Worm (Caenorhabditis elegans): ENCODE data around the gene lurp-4.

lurp-4 gene

ce11 chrV:13063402-13063801 lies 29.0 kb upstream of the lurp-4 start:
- TF ChIP-seq lsy-2 (tag; optimal IDR thresholded peaks at IDR 0.05) = no peak

ce11 chrV:13064164-13064563 lies 28.3 kb upstream of the lurp-4 start:
- TF ChIP-seq ces-1 (GFP tag; optimal IDR thresholded peaks at IDR 0.05) = no peak
- TF ChIP-seq ham-2 (GFP tag; optimal IDR thresholded peaks at IDR 0.05) = no peak
- no peak for TF ChIP-seq nhr-2 (tag; optimal IDR thresholded peaks at IDR 0.05)
- TF ChIP-seq mls-2 (tag; optimal IDR thresholded peaks at IDR 0.05) = no peak
- TF ChIP-seq lin-32 (GFP tag; optimal IDR thresholded peaks at IDR 0.05) = no peak
- no peak for TF ChIP-seq ceh-83 (GFP tag; optimal IDR thresholded peaks at IDR 0.05)
- no peak for TF ChIP-seq bed-3 (GFP tag; optimal IDR thresholded peaks at IDR 0.05)
- TF ChIP-seq zip-8 (tag; optimal IDR thresholded peaks at IDR 0.05) = no peak
- no peak for TF ChIP-seq unc-39 (tag; optimal IDR thresholded peaks at IDR 0.05)
- no peak for TF ChIP-seq sem-2 (GFP tag; optimal IDR thresholded peaks at IDR 0.05)
- no peak for TF ChIP-seq elt-3 (tag; optimal IDR thresholded peaks at IDR 0.05)
- TF ChIP-seq blmp-1 (tag; optimal IDR thresholded peaks at IDR 0.05) = no peak
- TF ChIP-seq M03D4.4 (tag; optimal IDR thresholded peaks at IDR 0.05) = no peak
- no peak for TF ChIP-seq tbx-8 (GFP tag; optimal IDR thresholded peaks at IDR 0.05)
- TF ChIP-seq cnd-1 (tag; optimal IDR thresholded peaks at IDR 0.05) = no peak
- TF ChIP-seq nhr-12 (tag; optimal IDR thresholded peaks at IDR 0.05) = no peak
- no peak for TF ChIP-seq unc-120 (tag; optimal IDR thresholded peaks at IDR 0.05; ENCODE audit: poor library complexity, severe bottlenecking)
- TF ChIP-seq ceh-39 (tag; optimal IDR thresholded peaks at IDR 0.05) = no peak
- no peak for TF ChIP-seq flh-1 (GFP tag; optimal IDR thresholded peaks at IDR 0.05)

- TF ChIP-seq flh-1 (GFP tag; optimal IDR thresholded peaks at IDR 0.05) = no peak
- no peak for TF ChIP-seq unc-62 (GFP tag; optimal IDR thresholded peaks at IDR 0.05)
- no peak for TF ChIP-seq blmp-1 (tag; optimal IDR thresholded peaks at IDR 0.05)
- TF ChIP-seq lin-32 (GFP tag; optimal IDR thresholded peaks at IDR 0.05) = no peak
- TF ChIP-seq drap-1 (GFP tag; optimal IDR thresholded peaks at IDR 0.05) = no peak
Observed at ce11 chrV:13070278-13070677, 22.2 kb upstream of the lurp-4 start.

DNA sequence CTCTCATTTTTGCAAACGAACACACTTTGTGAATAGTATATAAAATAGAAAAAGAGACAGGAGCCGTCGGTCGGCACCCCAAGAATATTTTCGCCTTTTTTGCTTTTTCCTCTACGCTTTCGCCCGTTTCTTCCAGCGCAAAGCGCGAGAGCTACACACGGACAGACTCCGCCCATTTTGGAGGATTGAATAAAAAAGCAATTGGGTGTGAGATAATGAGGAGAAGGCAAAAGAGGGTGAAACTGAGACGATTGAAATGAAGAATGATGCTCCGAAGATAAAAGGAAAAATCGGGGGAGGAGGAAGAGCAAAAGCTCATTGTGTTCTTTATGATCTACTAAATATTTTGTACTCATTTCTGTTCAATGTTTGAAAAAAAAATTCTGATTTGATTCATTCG lies 21.4 kb upstream of the lurp-4 start, which contains the start of gene C34B4.3:
Gene C34B4.3, minus strand, starts transcription at position 101 of the 400 bp plus-strand sequence.
- TF ChIP-seq ceh-83 (GFP tag; optimal IDR thresholded peaks at IDR 0.05) (no peak), lin-32 (GFP tag; optimal IDR thresholded peaks at IDR 0.05) (no peak), ham-2 (GFP tag; optimal IDR thresholded peaks at IDR 0.05) (no peak), unc-120 (tag; optimal IDR thresholded peaks at IDR 0.05; ENCODE audit: poor library complexity, severe bottlenecking) (no peak), sem-2 (GFP tag; optimal IDR thresholded peaks at IDR 0.05) (no peak), drap-1 (GFP tag; optimal IDR thresholded peaks at IDR 0.05) (no peak), unc-62 (GFP tag; optimal IDR thresholded peaks at IDR 0.05) (no peak), ceh-43 (GFP tag; optimal IDR thresholded peaks at IDR 0.05) (no peak), tbx-8 (GFP tag; optimal IDR thresholded peaks at IDR 0.05) (no peak), ces-1 (GFP tag; optimal IDR thresholded peaks at IDR 0.05) (no peak), nhr-76 (tag; optimal IDR thresholded peaks at IDR 0.05) (no peak), hlh-1 (tag; optimal IDR thresholded peaks at IDR 0.05) (no peak), nhr-2 (tag; optimal IDR thresholded peaks at IDR 0.05) (no peak), unc-39 (tag; optimal IDR thresholded peaks at IDR 0.05) (no peak), mab-5 (tag; optimal IDR thresholded peaks at IDR 0.05) (no peak), nhr-12 (tag; optimal IDR thresholded peaks at IDR 0.05) (no peak), lsy-2 (tag; optimal IDR thresholded peaks at IDR 0.05) (no peak), bed-3 (GFP tag; optimal IDR thresholded peaks at IDR 0.05) (no peak), snpc-4 (tag; optimal IDR thresholded peaks at IDR 0.05) (no peak), ceh-39 (tag; optimal IDR thresholded peaks at IDR 0.05) (no peak)

- TF ChIP-seq sem-2 (GFP tag; optimal IDR thresholded peaks at IDR 0.05) (no peak), nhr-237 (tag; optimal IDR thresholded peaks at IDR 0.05) (no peak), nhr-28 (tag; optimal IDR thresholded peaks at IDR 0.05) (no peak), snpc-4 (tag; optimal IDR thresholded peaks at IDR 0.05) (no peak), pha-4 (tag; optimal IDR thresholded peaks at IDR 0.05) (no peak), ztf-11 (tag; optimal IDR thresholded peaks at IDR 0.05) (no peak), ceh-43 (GFP tag; optimal IDR thresholded peaks at IDR 0.05) (no peak), hlh-1 (tag; optimal IDR thresholded peaks at IDR 0.05) (no peak), nhr-2 (tag; optimal IDR thresholded peaks at IDR 0.05) (no peak), mep-1 (tag; optimal IDR thresholded peaks at IDR 0.05) (no peak), mab-5 (tag; optimal IDR thresholded peaks at IDR 0.05) (no peak), bed-3 (GFP tag; optimal IDR thresholded peaks at IDR 0.05) (no peak), nhr-76 (tag; optimal IDR thresholded peaks at IDR 0.05) (no peak)
Observed at ce11 chrV:13073145-13073544, 19.3 kb upstream of the lurp-4 start.
